Worm (Caenorhabditis elegans) whole organism, L4 larva: ENCODE data around the gene dct-15.

Source experiments
- D1046.2 ChIP-seq: fragments of 200-800 bp; sonication (Bioruptor generic); IDR thresholded peaks from 2 replicates; pipeline ENCODE4 v1.3.6; 2022; ENCODE audit warnings: missing genetic modification characterization, missing compliant biosample characterization
- F44E2.7 ChIP-seq: fragments of 200-800 bp; sonication (Bioruptor generic); IDR thresholded peaks from 2 replicates; pipeline ENCODE4 v2.1.2; 2022; ENCODE audit warnings: missing genetic modification characterization, missing compliant biosample characterization
- F49E8.2 ChIP-seq: sonication (generic microtip); optimal IDR thresholded peaks from 2 replicates; lab custom pipeline; 2016; ENCODE audit warnings: missing compliant biosample characterization, mild to moderate bottlenecking, missing genetic modification characterization, borderline replicate concordance
- R02D3.7 ChIP-seq: fragments of 150-350 bp; sonication (generic microtip); optimal IDR thresholded peaks from 3 replicates; lab custom pipeline; 2014; ENCODE audit warnings: missing biosample characterization, missing genetic modification characterization
- Y48G9A.11 ChIP-seq: fragments of 200-800 bp; sonication (Bioruptor generic); IDR thresholded peaks from 2 replicates; pipeline ENCODE4 v1.3.6; 2022; ENCODE audit warnings: missing genetic modification reagents, missing genetic modification characterization, missing compliant biosample characterization
- Y5F2A.4 ChIP-seq: fragments of 200-800 bp; sonication (Bioruptor generic); optimal IDR thresholded peaks from 2 replicates; lab custom pipeline; 2018; ENCODE audit warnings: mild to moderate bottlenecking, missing genetic modification characterization, missing compliant biosample characterization
- ZK337.2 ChIP-seq: fragments of 200-800 bp; sonication (Bioruptor generic); IDR thresholded peaks from 2 replicates; pipeline ENCODE4 v1.3.6; 2022; ENCODE audit warnings: missing genetic modification reagents, missing genetic modification characterization, missing compliant biosample characterization
- ama-1 ChIP-seq: fragments of 150-350 bp; optimal IDR thresholded peaks from 2 replicates; lab custom pipeline; 2014; ENCODE audit warnings: inconsistent platforms, mixed read lengths
- ceh-20 ChIP-seq: fragments of 200-800 bp; sonication (Bioruptor generic); IDR thresholded peaks from 2 replicates; pipeline ENCODE4 v1.3.6; 2022; ENCODE audit warnings: missing genetic modification reagents, missing genetic modification characterization, missing compliant biosample characterization
- ceh-82 ChIP-seq: sonication (generic microtip); optimal IDR thresholded peaks from 2 replicates; lab custom pipeline; 2017; ENCODE audit warnings: missing biosample characterization, missing genetic modification characterization
- ces-1 ChIP-seq: fragments of 150-350 bp; sonication (generic microtip); optimal IDR thresholded peaks from 4 replicates; lab custom pipeline; 2014; ENCODE audit warnings: missing biosample characterization, missing genetic modification reagents, missing genetic modification characterization
- ctbp-1 ChIP-seq: fragments of 200-800 bp; sonication (Bioruptor generic); IDR thresholded peaks from 2 replicates; pipeline ENCODE4 v1.3.6; 2022; ENCODE audit warnings: missing genetic modification reagents, missing genetic modification characterization, missing compliant biosample characterization
- daf-12 ChIP-seq: fragments of 150-350 bp; optimal IDR thresholded peaks from 2 replicates; lab custom pipeline; 2014; ENCODE audit warnings: missing biosample characterization, missing genetic modification reagents, missing genetic modification characterization
- daf-16 ChIP-seq, 3 experiments: sonication (generic microtip); optimal IDR thresholded peaks; 2 replicates each; lab custom pipeline; 2016 to 2017; ENCODE audit warnings: missing genetic modification characterization in 3 of 3, missing genetic modification reagents in 3 of 3, mild to moderate bottlenecking in 2 of 3, missing compliant biosample characterization in 2 of 3, missing biosample characterization in 1 of 3, moderate library complexity in 1 of 3
- daf-19 ChIP-seq: fragments of 200-800 bp; sonication (Bioruptor generic); conservative IDR thresholded peaks from 2 replicates; pipeline ENCODE4 v1.3.6; 2022; ENCODE audit warnings: missing genetic modification characterization, missing compliant biosample characterization
- daf-8 ChIP-seq: fragments of 200-800 bp; sonication (Bioruptor generic); IDR thresholded peaks from 2 replicates; pipeline ENCODE4 v1.3.6; 2022; ENCODE audit warnings: missing genetic modification characterization, missing compliant biosample characterization
- dmd-6 ChIP-seq: fragments of 200-800 bp; sonication (Bioruptor generic); IDR thresholded peaks from 2 replicates; pipeline ENCODE4 v1.3.6; 2022; ENCODE audit warnings: missing genetic modification reagents, missing genetic modification characterization, missing compliant biosample characterization
- dmd-9 ChIP-seq: fragments of 200-800 bp; sonication (Bioruptor generic); IDR thresholded peaks from 2 replicates; pipeline ENCODE4 v1.3.6; 2022; ENCODE audit warnings: missing genetic modification reagents, missing genetic modification characterization, missing compliant biosample characterization
- duxl-1 ChIP-seq: sonication (generic microtip); optimal IDR thresholded peaks from 2 replicates; lab custom pipeline; 2016; ENCODE audit warnings: mild to moderate bottlenecking, missing genetic modification characterization, moderate library complexity, missing compliant biosample characterization; ENCODE audit not compliant: poor library complexity
- dve-1 ChIP-seq: sonication (generic microtip); optimal IDR thresholded peaks from 2 replicates; lab custom pipeline; 2017; ENCODE audit warnings: antibody characterized with exemption, mild to moderate bottlenecking, missing genetic modification characterization, missing compliant biosample characterization; ENCODE audit not compliant: insufficient read depth
- egl-43 ChIP-seq: fragments of 200-800 bp; sonication (Bioruptor generic); IDR thresholded peaks from 2 replicates; pipeline ENCODE4 v1.3.6; 2022; ENCODE audit warnings: missing genetic modification reagents, missing genetic modification characterization, missing compliant biosample characterization
- hlh-30 ChIP-seq: sonication (generic microtip); optimal IDR thresholded peaks from 2 replicates; lab custom pipeline; 2017; ENCODE audit warnings: antibody characterized with exemption, mild to moderate bottlenecking, missing genetic modification characterization, missing compliant biosample characterization; ENCODE audit not compliant: insufficient read depth
- jun-1 ChIP-seq: fragments of 150-350 bp; optimal IDR thresholded peaks from 2 replicates; lab custom pipeline; 2014; ENCODE audit warnings: missing biosample characterization, missing genetic modification reagents, missing genetic modification characterization
- lin-1 ChIP-seq: fragments of 200-800 bp; sonication (Bioruptor generic); IDR thresholded peaks from 2 replicates; pipeline ENCODE4 v1.3.6; 2022; ENCODE audit warnings: missing genetic modification reagents, missing genetic modification characterization, missing compliant biosample characterization
- lin-29 ChIP-seq: fragments of 200-800 bp; sonication (Bioruptor generic); IDR thresholded peaks from 2 replicates; pipeline ENCODE4 v1.3.6; 2022; ENCODE audit warnings: missing genetic modification reagents, missing genetic modification characterization, missing compliant biosample characterization
- lin-38 ChIP-seq: fragments of 200-800 bp; sonication (Bioruptor generic); IDR thresholded peaks from 2 replicates; pipeline ENCODE4 v1.3.6; 2022; ENCODE audit warnings: missing genetic modification reagents, missing genetic modification characterization, missing compliant biosample characterization
- lin-39 ChIP-seq: fragments of 150-350 bp; optimal IDR thresholded peaks from 2 replicates; lab custom pipeline; 2014; ENCODE audit warnings: missing biosample characterization, missing genetic modification reagents, missing genetic modification characterization
- lsy-2 ChIP-seq, 2 experiments: fragments of 150-350 bp in 1 of 2; sonication (generic microtip) in 1 of 2; optimal IDR thresholded peaks; 2 replicates each; lab custom pipeline; 2014 to 2017; ENCODE audit warnings: missing biosample characterization in 2 of 2, missing genetic modification characterization in 2 of 2
- mdl-1 ChIP-seq, 2 experiments: fragments of 150-350 bp in 1 of 2; sonication (generic microtip) in 1 of 2; optimal IDR thresholded peaks; 2 replicates each; lab custom pipeline; 2014 to 2017; ENCODE audit warnings: missing biosample characterization in 2 of 2, missing genetic modification characterization in 2 of 2
- mep-1 ChIP-seq: fragments of 150-350 bp; sonication (generic microtip); optimal IDR thresholded peaks from 3 replicates; lab custom pipeline; 2014; ENCODE audit warnings: missing biosample characterization, missing genetic modification characterization
- nhr-11 ChIP-seq: fragments of 150-350 bp; optimal IDR thresholded peaks from 2 replicates; lab custom pipeline; 2014; ENCODE audit warnings: missing biosample characterization, missing genetic modification characterization
- nhr-111 ChIP-seq: fragments of 200-800 bp; sonication (Bioruptor generic); optimal IDR thresholded peaks from 2 replicates; lab custom pipeline; 2018; ENCODE audit warnings: mild to moderate bottlenecking, missing genetic modification characterization, missing compliant biosample characterization
- nhr-28 ChIP-seq: fragments of 150-350 bp; optimal IDR thresholded peaks from 2 replicates; lab custom pipeline; 2014; ENCODE audit warnings: missing biosample characterization, missing genetic modification characterization
- nhr-41 ChIP-seq: fragments of 200-800 bp; sonication (Bioruptor generic); IDR thresholded peaks from 2 replicates; pipeline ENCODE4 v1.3.6; 2022; ENCODE audit warnings: missing genetic modification reagents, missing genetic modification characterization, missing compliant biosample characterization
- nhr-42 ChIP-seq: fragments of 200-800 bp; sonication (Bioruptor generic); IDR thresholded peaks from 2 replicates; pipeline ENCODE4 v1.3.6; 2022; ENCODE audit warnings: missing genetic modification characterization, missing compliant biosample characterization
- nhr-6 ChIP-seq: fragments of 150-350 bp; optimal IDR thresholded peaks from 2 replicates; lab custom pipeline; 2014; ENCODE audit warnings: missing biosample characterization, missing genetic modification characterization
- nhr-77 ChIP-seq: fragments of 150-350 bp; optimal IDR thresholded peaks from 2 replicates; lab custom pipeline; 2014; ENCODE audit warnings: missing biosample characterization, missing genetic modification characterization
- php-3 ChIP-seq: fragments of 200-800 bp; sonication (Bioruptor generic); IDR thresholded peaks from 2 replicates; pipeline ENCODE4 v1.3.6; 2022; ENCODE audit warnings: missing genetic modification reagents, missing genetic modification characterization, missing compliant biosample characterization
- pqm-1 ChIP-seq: sonication (generic microtip); optimal IDR thresholded peaks from 2 replicates; lab custom pipeline; 2017; ENCODE audit warnings: missing biosample characterization, missing genetic modification characterization
- saeg-2 ChIP-seq: fragments of 200-800 bp; sonication (Bioruptor generic); IDR thresholded peaks from 2 replicates; pipeline ENCODE4 v1.3.6; 2022; ENCODE audit warnings: missing genetic modification reagents, missing genetic modification characterization, missing compliant biosample characterization
- snpc-1.2 ChIP-seq: fragments of 200-800 bp; sonication (Bioruptor generic); IDR thresholded peaks from 2 replicates; pipeline ENCODE4 v1.3.6; 2022; ENCODE audit warnings: missing genetic modification reagents, missing genetic modification characterization, missing compliant biosample characterization
- spr-3 ChIP-seq: fragments of 200-800 bp; sonication (Bioruptor generic); optimal IDR thresholded peaks from 2 replicates; lab custom pipeline; 2018; ENCODE audit warnings: mild to moderate bottlenecking, missing genetic modification characterization, missing compliant biosample characterization
- tra-1 ChIP-seq: fragments of 200-800 bp; sonication (Bioruptor generic); IDR thresholded peaks from 2 replicates; pipeline ENCODE4 v1.3.6; 2022; ENCODE audit warnings: missing genetic modification reagents, missing genetic modification characterization, missing compliant biosample characterization
- unc-130 ChIP-seq: sonication (generic microtip); optimal IDR thresholded peaks from 2 replicates; lab custom pipeline; 2016; ENCODE audit warnings: missing genetic modification reagents, missing genetic modification characterization, missing compliant biosample characterization
- unc-62 ChIP-seq, 3 experiments: fragments of 150-350 bp in 1 of 3; sonication (generic microtip); optimal IDR thresholded peaks in 2 of 3; peaks in 1 of 3; 1 replicate in 1 of 3; 2 replicates in 2 of 3; lab custom pipeline; 2014 to 2017; ENCODE audit warnings: missing biosample characterization in 3 of 3, missing genetic modification characterization in 3 of 3, missing genetic modification reagents in 3 of 3, missing genotype in 1 of 3
- zfp-2 ChIP-seq: sonication (generic microtip); optimal IDR thresholded peaks from 2 replicates; lab custom pipeline; 2016; ENCODE audit warnings: mild to moderate bottlenecking, missing genetic modification characterization, missing compliant biosample characterization
- zfp-3 ChIP-seq: fragments of 200-800 bp; sonication (Bioruptor generic); conservative IDR thresholded peaks from 2 replicates; pipeline ENCODE4 v1.3.6; 2022; ENCODE audit warnings: missing genetic modification reagents, missing genetic modification characterization, missing compliant biosample characterization
- zip-11 ChIP-seq: fragments of 200-800 bp; sonication (Bioruptor generic); IDR thresholded peaks from 2 replicates; pipeline ENCODE4 v1.3.6; 2022; ENCODE audit warnings: missing genetic modification characterization, missing compliant biosample characterization
- ztf-11 ChIP-seq: fragments of 150-350 bp; optimal IDR thresholded peaks from 2 replicates; lab custom pipeline; 2014; ENCODE audit warnings: missing biosample characterization, missing genetic modification characterization

Gene dct-15

ce11 chrIV:9797304-9798003 lies 13.1 kb downstream of the dct-15 start, which contains the start of gene T13F2.2 (continued):
- TF ChIP-seq lin-38 (GFP tag; lab: Robert Waterston, UW) (0 out of 2 replicates have a peak, but pooled peaks have one; percentile 16), zip-11 (GFP tag; lab: Robert Waterston, UW) (no peak), D1046.2 (GFP tag; lab: Robert Waterston, UW) (no peak), dve-1 (peak; percentile 58), unc-62 (GFP tag; optimal IDR thresholded peaks at IDR 0.05 in 1 of 2; lab: Kevin White, UChicago) (peak in 1 of 2 experiments; percentile 2), unc-62 (tag; optimal IDR thresholded peaks at IDR 0.05; lab: Kevin White, UChicago) (no peak), daf-19 (no peak), nhr-42 (GFP tag; lab: Robert Waterston, UW) (no peak), snpc-1.2 (GFP tag; lab: Robert Waterston, UW) (no peak), nhr-11 (tag; lab: Kevin White, UChicago) (no peak), ama-1 (lab: Kevin White, UChicago) (no peak), daf-12 (tag; lab: Kevin White, UChicago) (no peak), mep-1 (no peak), dmd-9 (GFP tag; lab: Robert Waterston, UW) (no peak), pqm-1 (tag; lab: Kevin White, UChicago) (peak; percentile 86), dmd-6 (GFP tag; lab: Robert Waterston, UW) (peak; percentile 70; the same call in 1 of the 2 replicates), F44E2.7 (GFP tag; lab: Robert Waterston, UW) (no peak), duxl-1 (tag; lab: Kevin White, UChicago) (no peak), php-3 (peak; percentile 95), Y48G9A.11 (GFP tag; lab: Robert Waterston, UW) (no peak), saeg-2 (no peak), tra-1 (GFP tag; lab: Robert Waterston, UW) (no peak), unc-130 (peak; percentile 46), jun-1 (tag; lab: Kevin White, UChicago) (no peak), Y5F2A.4 (GFP tag; lab: Kevin White, UChicago) (no peak), ztf-11 (tag; lab: Kevin White, UChicago) (no peak), ces-1 (GFP tag; lab: Kevin White, UChicago) (no peak), daf-16 (GFP tag; optimal IDR thresholded peaks at IDR 0.05; lab: Kevin White, UChicago) (no peak), daf-16 (tag; optimal IDR thresholded peaks at IDR 0.05; lab: Kevin White, UChicago) (peak; percentile 86), lin-1 (GFP tag; lab: Robert Waterston, UW) (no peak), mdl-1 (tag; optimal IDR thresholded peaks at IDR 0.05; lab: Kevin White, UChicago) (no peak), nhr-41 (GFP tag; lab: Robert Waterston, UW) (no peak), lin-39 (tag; lab: Kevin White, UChicago) (no peak), zfp-2 (tag; lab: Kevin White, UChicago) (no peak), ceh-20 (GFP tag; lab: Robert Waterston, UW) (no peak), nhr-77 (tag; lab: Kevin White, UChicago) (peak; percentile 11), egl-43 (GFP tag; lab: Robert Waterston, UW) (no peak), ceh-82 (tag; lab: Kevin White, UChicago) (no peak), lsy-2 (tag; optimal IDR thresholded peaks at IDR 0.05; lab: Kevin White, UChicago) (peak in 1 of 2 experiments; percentile 15), nhr-111 (GFP tag; lab: Kevin White, UChicago) (no peak), ZK337.2 (GFP tag; lab: Robert Waterston, UW) (no peak), nhr-28 (tag; lab: Kevin White, UChicago) (peak; percentile 72), nhr-6 (no peak), spr-3 (GFP tag; lab: Kevin White, UChicago) (no peak), daf-8 (no peak), lin-29 (GFP tag; lab: Robert Waterston, UW) (no peak), hlh-30 (no peak), F49E8.2 (tag; lab: Kevin White, UChicago) (no peak), ctbp-1 (no peak), R02D3.7 (tag; lab: Kevin White, UChicago) (no peak), zfp-3 (GFP tag; lab: Robert Waterston, UW) (no peak)
